Worm (Caenorhabditis elegans) whole organism, L4 larva: Measurements from ENCODE around the gene T09A5.5.

Experiments
- D1046.2 ChIP-seq: fragments of 200-800 bp; sonication (Bioruptor generic); IDR thresholded peaks from 2 replicates; pipeline ENCODE4 v1.3.6; 2022; ENCODE audit warnings: missing genetic modification characterization, missing compliant biosample characterization
- F10B5.3 ChIP-seq: sonication (generic microtip); optimal IDR thresholded peaks from 2 replicates; lab custom pipeline; 2016; ENCODE audit warnings: mild to moderate bottlenecking, missing genetic modification characterization, missing compliant biosample characterization
- F26F4.8 ChIP-seq: fragments of 200-800 bp; sonication (Bioruptor generic); conservative IDR thresholded peaks from 2 replicates; pipeline ENCODE4 v1.3.6; 2022; ENCODE audit warnings: missing genetic modification characterization, missing compliant biosample characterization
- F44E2.7 ChIP-seq: fragments of 200-800 bp; sonication (Bioruptor generic); IDR thresholded peaks from 2 replicates; pipeline ENCODE4 v2.1.2; 2022; ENCODE audit warnings: missing genetic modification characterization, missing compliant biosample characterization
- R02D3.7 ChIP-seq: fragments of 150-350 bp; sonication (generic microtip); optimal IDR thresholded peaks from 3 replicates; lab custom pipeline; 2014; ENCODE audit warnings: missing biosample characterization, missing genetic modification characterization
- T20F7.1 ChIP-seq: fragments of 200-800 bp; sonication (Bioruptor generic); optimal IDR thresholded peaks from 2 replicates; lab custom pipeline; 2018; ENCODE audit warnings: mild to moderate bottlenecking, missing genetic modification characterization, missing compliant biosample characterization
- Y48G9A.11 ChIP-seq: fragments of 200-800 bp; sonication (Bioruptor generic); IDR thresholded peaks from 2 replicates; pipeline ENCODE4 v1.3.6; 2022; ENCODE audit warnings: missing genetic modification reagents, missing genetic modification characterization, missing compliant biosample characterization
- ZK337.2 ChIP-seq: fragments of 200-800 bp; sonication (Bioruptor generic); IDR thresholded peaks from 2 replicates; pipeline ENCODE4 v1.3.6; 2022; ENCODE audit warnings: missing genetic modification reagents, missing genetic modification characterization, missing compliant biosample characterization
- ama-1 ChIP-seq: fragments of 150-350 bp; optimal IDR thresholded peaks from 2 replicates; lab custom pipeline; 2014; ENCODE audit warnings: inconsistent platforms, mixed read lengths
- arid-1 ChIP-seq: fragments of 200-800 bp; sonication (Bioruptor generic); conservative IDR thresholded peaks from 2 replicates; pipeline ENCODE4 v1.3.6; 2022; ENCODE audit warnings: missing genetic modification reagents, missing genetic modification characterization, missing compliant biosample characterization
- attf-4 ChIP-seq: sonication (generic microtip); optimal IDR thresholded peaks from 3 replicates; lab custom pipeline; 2017; ENCODE audit warnings: missing biosample characterization, missing genetic modification characterization
- ceh-28 ChIP-seq: fragments of 150-350 bp; optimal IDR thresholded peaks from 2 replicates; lab custom pipeline; 2014; ENCODE audit warnings: missing biosample characterization, missing genetic modification reagents, missing genetic modification characterization
- ceh-32 ChIP-seq: sonication (generic microtip); optimal IDR thresholded peaks from 2 replicates; lab custom pipeline; 2016; ENCODE audit warnings: mild to moderate bottlenecking, missing genetic modification characterization, missing compliant biosample characterization; ENCODE audit not compliant: poor library complexity
- ceh-44 ChIP-seq: fragments of 200-800 bp; sonication (Bioruptor generic); IDR thresholded peaks from 2 replicates; pipeline ENCODE4 v1.3.6; 2022; ENCODE audit warnings: missing genetic modification reagents, missing genetic modification characterization, missing compliant biosample characterization
- cey-2 ChIP-seq: sonication (generic microtip); optimal IDR thresholded peaks from 3 replicates; lab custom pipeline; 2017; ENCODE audit warnings: missing genetic modification characterization, mild to moderate bottlenecking, missing compliant biosample characterization, antibody characterized with exemption, borderline replicate concordance; ENCODE audit not compliant: insufficient read depth
- daf-12 ChIP-seq: fragments of 150-350 bp; optimal IDR thresholded peaks from 2 replicates; lab custom pipeline; 2014; ENCODE audit warnings: missing biosample characterization, missing genetic modification reagents, missing genetic modification characterization
- daf-16 ChIP-seq, 3 experiments: sonication (generic microtip); optimal IDR thresholded peaks; 2 replicates each; lab custom pipeline; 2016 to 2017; ENCODE audit warnings: missing genetic modification characterization in 3 of 3, missing genetic modification reagents in 3 of 3, mild to moderate bottlenecking in 2 of 3, missing compliant biosample characterization in 2 of 3, missing biosample characterization in 1 of 3, moderate library complexity in 1 of 3
- daf-19 ChIP-seq: fragments of 200-800 bp; sonication (Bioruptor generic); conservative IDR thresholded peaks from 2 replicates; pipeline ENCODE4 v1.3.6; 2022; ENCODE audit warnings: missing genetic modification characterization, missing compliant biosample characterization
- daf-8 ChIP-seq: fragments of 200-800 bp; sonication (Bioruptor generic); IDR thresholded peaks from 2 replicates; pipeline ENCODE4 v1.3.6; 2022; ENCODE audit warnings: missing genetic modification characterization, missing compliant biosample characterization
- dmd-6 ChIP-seq: fragments of 200-800 bp; sonication (Bioruptor generic); IDR thresholded peaks from 2 replicates; pipeline ENCODE4 v1.3.6; 2022; ENCODE audit warnings: missing genetic modification reagents, missing genetic modification characterization, missing compliant biosample characterization
- dmd-9 ChIP-seq: fragments of 200-800 bp; sonication (Bioruptor generic); IDR thresholded peaks from 2 replicates; pipeline ENCODE4 v1.3.6; 2022; ENCODE audit warnings: missing genetic modification reagents, missing genetic modification characterization, missing compliant biosample characterization
- dpl-1 ChIP-seq: fragments of 150-350 bp; optimal IDR thresholded peaks from 2 replicates; lab custom pipeline; 2014; ENCODE audit warnings: missing biosample characterization, missing genetic modification reagents, missing genetic modification characterization
- egl-27 ChIP-seq: sonication (generic microtip); optimal IDR thresholded peaks from 3 replicates; lab custom pipeline; 2017; ENCODE audit warnings: missing biosample characterization, missing genetic modification reagents, missing genetic modification characterization
- fkh-10 ChIP-seq: fragments of 150-350 bp; optimal IDR thresholded peaks from 2 replicates; lab custom pipeline; 2014; ENCODE audit warnings: missing biosample characterization, missing genetic modification reagents, missing genetic modification characterization
- hif-1 ChIP-seq, 2 experiments: sonication (generic microtip); optimal IDR thresholded peaks; 2 replicates each; lab custom pipeline; 2016 to 2017; ENCODE audit warnings: missing compliant biosample characterization in 2 of 2, missing genetic modification characterization in 2 of 2, missing genetic modification reagents in 2 of 2, missing genotype in 2 of 2, mild to moderate bottlenecking in 1 of 2
- hlh-30 ChIP-seq: sonication (generic microtip); optimal IDR thresholded peaks from 2 replicates; lab custom pipeline; 2017; ENCODE audit warnings: antibody characterized with exemption, mild to moderate bottlenecking, missing genetic modification characterization, missing compliant biosample characterization; ENCODE audit not compliant: insufficient read depth
- lin-1 ChIP-seq: fragments of 200-800 bp; sonication (Bioruptor generic); IDR thresholded peaks from 2 replicates; pipeline ENCODE4 v1.3.6; 2022; ENCODE audit warnings: missing genetic modification reagents, missing genetic modification characterization, missing compliant biosample characterization
- lin-15B ChIP-seq: fragments of 150-350 bp; sonication (generic microtip); optimal IDR thresholded peaks from 3 replicates; lab custom pipeline; 2014; ENCODE audit warnings: missing biosample characterization, missing genetic modification characterization
- lin-29 ChIP-seq: fragments of 200-800 bp; sonication (Bioruptor generic); IDR thresholded peaks from 2 replicates; pipeline ENCODE4 v1.3.6; 2022; ENCODE audit warnings: missing genetic modification reagents, missing genetic modification characterization, missing compliant biosample characterization
- lin-38 ChIP-seq: fragments of 200-800 bp; sonication (Bioruptor generic); IDR thresholded peaks from 2 replicates; pipeline ENCODE4 v1.3.6; 2022; ENCODE audit warnings: missing genetic modification reagents, missing genetic modification characterization, missing compliant biosample characterization
- madf-9 ChIP-seq: fragments of 200-800 bp; sonication (Bioruptor generic); conservative IDR thresholded peaks from 2 replicates; pipeline ENCODE4 v1.3.6; 2022; ENCODE audit warnings: missing genetic modification reagents, missing genetic modification characterization, missing compliant biosample characterization
- mdl-1 ChIP-seq, 2 experiments: fragments of 150-350 bp in 1 of 2; sonication (generic microtip) in 1 of 2; optimal IDR thresholded peaks; 2 replicates each; lab custom pipeline; 2014 to 2017; ENCODE audit warnings: missing biosample characterization in 2 of 2, missing genetic modification characterization in 2 of 2
- mep-1 ChIP-seq: fragments of 150-350 bp; sonication (generic microtip); optimal IDR thresholded peaks from 3 replicates; lab custom pipeline; 2014; ENCODE audit warnings: missing biosample characterization, missing genetic modification characterization
- mxl-2 ChIP-seq: fragments of 200-800 bp; sonication (Bioruptor generic); conservative IDR thresholded peaks from 2 replicates; pipeline ENCODE4 v1.3.6; 2022; ENCODE audit warnings: missing genetic modification reagents, missing genetic modification characterization, missing compliant biosample characterization
- mxl-3 ChIP-seq: fragments of 200-800 bp; sonication (Bioruptor generic); optimal IDR thresholded peaks from 2 replicates; lab custom pipeline; 2018; ENCODE audit warnings: mild to moderate bottlenecking, missing genetic modification characterization, missing compliant biosample characterization
- nhr-11 ChIP-seq: fragments of 150-350 bp; optimal IDR thresholded peaks from 2 replicates; lab custom pipeline; 2014; ENCODE audit warnings: missing biosample characterization, missing genetic modification characterization
- nhr-237 ChIP-seq: sonication (generic microtip); optimal IDR thresholded peaks from 2 replicates; lab custom pipeline; 2017; ENCODE audit warnings: missing biosample characterization, missing genetic modification characterization
- nhr-28 ChIP-seq: fragments of 150-350 bp; optimal IDR thresholded peaks from 2 replicates; lab custom pipeline; 2014; ENCODE audit warnings: missing biosample characterization, missing genetic modification characterization
- nhr-41 ChIP-seq: fragments of 200-800 bp; sonication (Bioruptor generic); IDR thresholded peaks from 2 replicates; pipeline ENCODE4 v1.3.6; 2022; ENCODE audit warnings: missing genetic modification reagents, missing genetic modification characterization, missing compliant biosample characterization
- nhr-42 ChIP-seq: fragments of 200-800 bp; sonication (Bioruptor generic); IDR thresholded peaks from 2 replicates; pipeline ENCODE4 v1.3.6; 2022; ENCODE audit warnings: missing genetic modification characterization, missing compliant biosample characterization
- nhr-48 ChIP-seq: sonication (generic microtip); optimal IDR thresholded peaks from 2 replicates; lab custom pipeline; 2016; ENCODE audit warnings: mild to moderate bottlenecking, missing genetic modification characterization, missing compliant biosample characterization
- sdz-12 ChIP-seq: fragments of 200-800 bp; sonication (Bioruptor generic); optimal IDR thresholded peaks from 2 replicates; lab custom pipeline; 2018; ENCODE audit warnings: mild to moderate bottlenecking, missing genetic modification characterization, missing compliant biosample characterization
- spr-1 ChIP-seq: sonication (generic microtip); optimal IDR thresholded peaks from 2 replicates; lab custom pipeline; 2016; ENCODE audit warnings: mild to moderate bottlenecking, missing genetic modification characterization, missing compliant biosample characterization
- spr-3 ChIP-seq: fragments of 200-800 bp; sonication (Bioruptor generic); optimal IDR thresholded peaks from 2 replicates; lab custom pipeline; 2018; ENCODE audit warnings: mild to moderate bottlenecking, missing genetic modification characterization, missing compliant biosample characterization
- tag-97 ChIP-seq: fragments of 200-800 bp; sonication (Bioruptor generic); IDR thresholded peaks from 2 replicates; pipeline ENCODE4 v1.3.6; 2022; ENCODE audit warnings: missing genetic modification characterization, missing compliant biosample characterization
- unc-130 ChIP-seq: sonication (generic microtip); optimal IDR thresholded peaks from 2 replicates; lab custom pipeline; 2016; ENCODE audit warnings: missing genetic modification reagents, missing genetic modification characterization, missing compliant biosample characterization
- unc-39 ChIP-seq: sonication (generic microtip); optimal IDR thresholded peaks from 2 replicates; lab custom pipeline; 2017; ENCODE audit warnings: missing biosample characterization, missing genetic modification characterization
- unc-62 ChIP-seq, 3 experiments: fragments of 150-350 bp in 1 of 3; sonication (generic microtip); optimal IDR thresholded peaks in 2 of 3; peaks in 1 of 3; 1 replicate in 1 of 3; 2 replicates in 2 of 3; lab custom pipeline; 2014 to 2017; ENCODE audit warnings: missing biosample characterization in 3 of 3, missing genetic modification characterization in 3 of 3, missing genetic modification reagents in 3 of 3, missing genotype in 1 of 3
- zag-1 ChIP-seq: fragments of 150-350 bp; optimal IDR thresholded peaks from 2 replicates; lab custom pipeline; 2014; ENCODE audit warnings: missing biosample characterization, missing genetic modification characterization
- zfp-3 ChIP-seq: fragments of 200-800 bp; sonication (Bioruptor generic); conservative IDR thresholded peaks from 2 replicates; pipeline ENCODE4 v1.3.6; 2022; ENCODE audit warnings: missing genetic modification reagents, missing genetic modification characterization, missing compliant biosample characterization
- zip-2 ChIP-seq: fragments of 150-350 bp; optimal IDR thresholded peaks from 2 replicates; lab custom pipeline; 2014; ENCODE audit warnings: missing biosample characterization, missing genetic modification characterization

T09A5.5 gene

DNA sequence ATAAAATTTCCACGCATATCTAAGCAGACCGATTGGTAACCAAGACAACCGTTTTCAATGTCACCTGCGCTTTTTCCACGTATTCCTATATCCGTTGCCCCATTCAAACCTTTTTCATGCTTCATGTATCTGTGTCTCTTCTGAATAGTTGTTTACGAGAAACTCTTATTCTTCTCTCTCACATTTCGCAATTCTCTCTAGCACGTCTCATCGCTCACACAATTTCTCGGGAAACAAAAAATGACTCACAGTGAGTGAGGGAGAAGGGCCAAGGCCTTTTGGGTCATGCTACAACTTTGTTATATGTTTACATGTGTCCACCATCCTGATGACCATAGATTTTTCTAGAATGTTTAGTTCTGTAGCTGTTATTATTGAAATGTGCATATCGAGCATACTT, 33.7 kb upstream of the T09A5.5 start (continued):
- TF ChIP-seq nhr-41 (GFP tag; lab: Robert Waterston, UW), result no peak
- TF ChIP-seq nhr-42 (GFP tag; lab: Robert Waterston, UW), result no peak
- TF ChIP-seq hlh-30 (tag; lab: Kevin White, UChicago), result peak; percentile 79
- TF ChIP-seq ceh-44 (GFP tag; lab: Robert Waterston, UW), result no peak
- no peak for TF ChIP-seq R02D3.7 (tag; lab: Kevin White, UChicago)
- no peak for TF ChIP-seq tag-97 (GFP tag; lab: Robert Waterston, UW)
- no peak for TF ChIP-seq daf-12
- TF ChIP-seq ceh-32 (tag; lab: Kevin White, UChicago), result no peak
- no peak for TF ChIP-seq unc-130 (GFP tag; lab: Kevin White, UChicago)
- TF ChIP-seq spr-3 (GFP tag; lab: Kevin White, UChicago), result no peak
- no peak for TF ChIP-seq ZK337.2 (GFP tag; lab: Robert Waterston, UW)
- TF ChIP-seq nhr-237 (tag; lab: Kevin White, UChicago), result no peak
- no peak for TF ChIP-seq ceh-28 (tag; lab: Kevin White, UChicago)
- TF ChIP-seq nhr-48, result no peak
- TF ChIP-seq F10B5.3 (tag; lab: Kevin White, UChicago), result no peak
- TF ChIP-seq sdz-12 (GFP tag; lab: Kevin White, UChicago), result no peak
- TF ChIP-seq madf-9 (GFP tag; lab: Robert Waterston, UW), result no peak
- no peak for TF ChIP-seq egl-27
- no peak for TF ChIP-seq lin-38
- no peak for TF ChIP-seq mxl-2
- no peak for TF ChIP-seq zfp-3 (GFP tag; lab: Robert Waterston, UW)
- no peak for TF ChIP-seq mxl-3 (GFP tag; lab: Kevin White, UChicago)
- no peak for TF ChIP-seq ama-1
- TF ChIP-seq mep-1 (tag; lab: Kevin White, UChicago), result peak; percentile 62
- peak; percentile 1 for TF ChIP-seq nhr-28
- peak in 1 of 2 experiments; percentile 63 for TF ChIP-seq mdl-1 (tag; optimal IDR thresholded peaks at IDR 0.05; lab: Kevin White, UChicago)
- no peak for TF ChIP-seq zip-2 (tag; lab: Kevin White, UChicago)
- peak; percentile 95 for TF ChIP-seq nhr-11 (tag; lab: Kevin White, UChicago)
- no peak for TF ChIP-seq cey-2 (tag; lab: Kevin White, UChicago)
- TF ChIP-seq lin-29, result no peak
- no peak for TF ChIP-seq dpl-1 (GFP tag; lab: Kevin White, UChicago)
- TF ChIP-seq daf-8 (GFP tag; lab: Robert Waterston, UW), result no peak
- no peak for TF ChIP-seq F26F4.8 (GFP tag; lab: Robert Waterston, UW)
- TF ChIP-seq attf-4 (tag; lab: Kevin White, UChicago), result no peak
- TF ChIP-seq lin-15B (tag; lab: Kevin White, UChicago), result no peak
- no peak for TF ChIP-seq unc-39 (tag; lab: Kevin White, UChicago)
- no peak for TF ChIP-seq zag-1 (tag; lab: Kevin White, UChicago)
- no peak for TF ChIP-seq spr-1 (tag; lab: Kevin White, UChicago)
- no peak for TF ChIP-seq T20F7.1 (GFP tag; lab: Kevin White, UChicago)
- TF ChIP-seq unc-62 (GFP tag; optimal IDR thresholded peaks at IDR 0.05 in 1 of 2; lab: Kevin White, UChicago), result no peak
- no peak for TF ChIP-seq unc-62 (tag; optimal IDR thresholded peaks at IDR 0.05; lab: Kevin White, UChicago)
- no peak; the same call in 1 of the 2 replicates for TF ChIP-seq dmd-6
- peak in 1 of 2 experiments; percentile 31 for TF ChIP-seq hif-1 (tag; optimal IDR thresholded peaks at IDR 0.05; lab: Kevin White, UChicago)
- TF ChIP-seq daf-19 (GFP tag; lab: Robert Waterston, UW), result no peak
- TF ChIP-seq lin-1 (GFP tag; lab: Robert Waterston, UW), result no peak
- TF ChIP-seq Y48G9A.11 (GFP tag; lab: Robert Waterston, UW), result no peak
- TF ChIP-seq D1046.2, result no peak
- TF ChIP-seq F44E2.7 (GFP tag; lab: Robert Waterston, UW), result no peak
- TF ChIP-seq dmd-9 (GFP tag; lab: Robert Waterston, UW), result no peak
- TF ChIP-seq fkh-10 (GFP tag; lab: Kevin White, UChicago), result peak; percentile 50
- no peak for TF ChIP-seq daf-16 (GFP tag; optimal IDR thresholded peaks at IDR 0.05; lab: Kevin White, UChicago)
- TF ChIP-seq daf-16 (tag; optimal IDR thresholded peaks at IDR 0.05; lab: Kevin White, UChicago), result peak; percentile 32
- no peak for TF ChIP-seq arid-1 (GFP tag; lab: Robert Waterston, UW)
